Worm (Caenorhabditis elegans): ENCODE data around the gene F36G3.3.

- TF ChIP-seq med-1 (GFP tag; optimal IDR thresholded peaks at IDR 0.05; ENCODE audit: insufficient read depth) (no peak), ztf-23 (GFP tag; IDR thresholded peaks at IDR 0.05) (no peak), T22C8.4 (GFP tag; IDR thresholded peaks at IDR 0.05) (no peak), cog-1 (tag; optimal IDR thresholded peaks at IDR 0.05) (no peak), ztf-29 (GFP tag; IDR thresholded peaks at IDR 0.05) (no peak)
Observed at ce11 chrX:9798530-9798929, at the start of gene F36G3.3.
